Worm (Caenorhabditis elegans): ENCODE data around the gene srbc-12.

ce11 chrV:847521-847920 lies 2.1 kb upstream of the srbc-12 start, which contains the start of gene srbc-13:
- TF ChIP-seq flt-1 (GFP tag; IDR thresholded peaks at IDR 0.05) (no peak), ama-1 (optimal IDR thresholded peaks at IDR 0.05) (no peak), sea-1 (GFP tag; conservative IDR thresholded peaks at IDR 0.05) (no peak), hmbx-1 (tag; optimal IDR thresholded peaks at IDR 0.05) (no peak)

Data from whole organism, early embryonic.